Fruit fly (Drosophila melanogaster) whole organism, embryonic: Measurements from ENCODE around the gene HP1b.

Experiments
- Antp ChIP-seq: fragments of 200-800 bp; sonication (Bioruptor generic); optimal IDR thresholded peaks from 3 replicates; lab custom pipeline; 2016; ENCODE audit warnings: missing biosample characterization, missing genetic modification characterization
- CG10209 ChIP-seq: fragments of 200-800 bp; sonication (Bioruptor generic); optimal IDR thresholded peaks from 3 replicates; lab custom pipeline; 2017; ENCODE audit warnings: missing biosample characterization, mild to moderate bottlenecking, missing genetic modification characterization, missing genetic modification reagents
- CG10274 ChIP-seq: fragments of 200-800 bp; sonication (Bioruptor generic); optimal IDR thresholded peaks from 3 replicates; lab custom pipeline; 2017; ENCODE audit warnings: missing biosample characterization, mild to moderate bottlenecking, missing genetic modification characterization
- CG11085 ChIP-seq: fragments of 200-800 bp; sonication (Bioruptor generic); IDR thresholded peaks from 2 replicates; pipeline ENCODE4 v1.3.6; 2022; ENCODE audit warnings: missing biosample characterization, missing genetic modification characterization
- CG11723 ChIP-seq: fragments of 200-800 bp; sonication (Bioruptor generic); optimal IDR thresholded peaks from 2 replicates; lab custom pipeline; 2017; ENCODE audit warnings: missing biosample characterization, mild to moderate bottlenecking, missing genetic modification characterization
- CG15011 ChIP-seq: fragments of 200-800 bp; sonication (Bioruptor generic); optimal IDR thresholded peaks from 3 replicates; lab custom pipeline; 2018; ENCODE audit warnings: missing biosample characterization, mild to moderate bottlenecking, missing genetic modification characterization
- CG17328 ChIP-seq: fragments of 200-800 bp; sonication (Bioruptor generic); IDR thresholded peaks from 2 replicates; pipeline ENCODE4 v1.3.6; 2022; ENCODE audit warnings: missing biosample characterization, missing genetic modification characterization
- CG3065 ChIP-seq: fragments of 200-800 bp; sonication (Bioruptor generic); optimal IDR thresholded peaks from 2 replicates; lab custom pipeline; 2016; ENCODE audit warnings: missing biosample characterization, missing genetic modification characterization
- CG3163 ChIP-seq: fragments of 200-800 bp; sonication (Bioruptor generic); optimal IDR thresholded peaks from 3 replicates; lab custom pipeline; 2016; ENCODE audit warnings: missing biosample characterization, missing genetic modification characterization
- CG34422 ChIP-seq: fragments of 200-800 bp; sonication (Bioruptor generic); IDR thresholded peaks from 3 replicates; pipeline ENCODE4 v1.3.6; 2022; ENCODE audit warnings: missing biosample characterization, missing genetic modification characterization
- CG3847 ChIP-seq: fragments of 200-800 bp; sonication (Bioruptor generic); IDR thresholded peaks from 2 replicates; pipeline ENCODE4 v1.3.6; 2022; ENCODE audit warnings: missing biosample characterization, missing genetic modification characterization
- CG4404 ChIP-seq: fragments of 200-800 bp; sonication (Bioruptor generic); IDR thresholded peaks from 2 replicates; pipeline ENCODE4 v1.3.6; 2022; ENCODE audit warnings: missing biosample characterization, missing genetic modification characterization
- CG5245 ChIP-seq: fragments of 200-800 bp; sonication (Bioruptor generic); optimal IDR thresholded peaks from 3 replicates; lab custom pipeline; 2016; ENCODE audit warnings: missing biosample characterization, missing genetic modification characterization
- CG6791 ChIP-seq: fragments of 200-800 bp; sonication (Bioruptor generic); IDR thresholded peaks from 3 replicates; pipeline ENCODE4 v1.3.6; 2022; ENCODE audit warnings: missing biosample characterization, missing genetic modification characterization; ENCODE audit not compliant: partially characterized antibody
- CG7271 ChIP-seq: fragments of 200-800 bp; sonication (Bioruptor generic); optimal IDR thresholded peaks from 2 replicates; lab custom pipeline; 2018; ENCODE audit warnings: missing biosample characterization, mild to moderate bottlenecking, missing genetic modification characterization, moderate library complexity
- CG7372 ChIP-seq: fragments of 200-800 bp; sonication (Bioruptor generic); IDR thresholded peaks from 2 replicates; pipeline ENCODE4 v1.3.6; 2022; ENCODE audit warnings: missing biosample characterization, missing genetic modification characterization
- CG7839 ChIP-seq: fragments of 200-800 bp; sonication (Bioruptor generic); optimal IDR thresholded peaks from 3 replicates; lab custom pipeline; 2018; ENCODE audit warnings: missing biosample characterization, mild to moderate bottlenecking, missing genetic modification characterization, moderate library complexity
- CG8281 ChIP-seq: fragments of 200-800 bp; sonication (Bioruptor generic); optimal IDR thresholded peaks from 2 replicates; lab custom pipeline; 2018; ENCODE audit warnings: missing biosample characterization, mild to moderate bottlenecking, missing genetic modification characterization, moderate library complexity
- CG8359 ChIP-seq: fragments of 200-800 bp; sonication (Bioruptor generic); optimal IDR thresholded peaks from 2 replicates; lab custom pipeline; 2017; ENCODE audit warnings: missing biosample characterization, mild to moderate bottlenecking, missing genetic modification characterization, borderline replicate concordance
- CG9727 ChIP-seq: fragments of 200-800 bp; sonication (Bioruptor generic); optimal IDR thresholded peaks from 3 replicates; lab custom pipeline; 2017; ENCODE audit warnings: missing biosample characterization, mild to moderate bottlenecking, missing genetic modification characterization
- CTCF ChIP-seq: fragments of 200-800 bp; sonication (Bioruptor generic); optimal IDR thresholded peaks from 2 replicates; lab custom pipeline; 2017; ENCODE audit warnings: missing biosample characterization, mild to moderate bottlenecking, missing genetic modification characterization, moderate library complexity
- Drgx ChIP-seq: fragments of 200-800 bp; sonication (Bioruptor generic); IDR thresholded peaks from 2 replicates; pipeline ENCODE4 v1.3.6; 2022; ENCODE audit warnings: missing biosample characterization, missing genetic modification characterization
- E2f1 ChIP-seq: fragments of 200-800 bp; sonication (Bioruptor generic); IDR thresholded peaks from 2 replicates; pipeline ENCODE4 v1.3.6; 2022; ENCODE audit warnings: missing biosample characterization, missing genetic modification characterization
- HHEX ChIP-seq: fragments of 200-800 bp; sonication (Bioruptor generic); optimal IDR thresholded peaks from 3 replicates; lab custom pipeline; 2017; ENCODE audit warnings: missing biosample characterization, mild to moderate bottlenecking, missing genetic modification characterization, missing genetic modification reagents
- Hmr ChIP-seq: fragments of 200-800 bp; sonication (Bioruptor generic); optimal IDR thresholded peaks from 3 replicates; lab custom pipeline; 2017; ENCODE audit warnings: mild to moderate bottlenecking, missing biosample characterization, missing genetic modification reagents, missing genetic modification characterization
- NfI ChIP-seq: fragments of 200-800 bp; sonication (Bioruptor generic); optimal IDR thresholded peaks from 3 replicates; lab custom pipeline; 2018; ENCODE audit warnings: missing biosample characterization, mild to moderate bottlenecking, missing genetic modification characterization, moderate library complexity
- Oli ChIP-seq: fragments of 200-800 bp; sonication (Bioruptor generic); optimal IDR thresholded peaks from 2 replicates; lab custom pipeline; 2018; ENCODE audit warnings: missing biosample characterization, mild to moderate bottlenecking, missing genetic modification characterization, moderate library complexity
- Rfx ChIP-seq: fragments of 200-800 bp; sonication (Bioruptor generic); IDR thresholded peaks from 2 replicates; pipeline ENCODE4 v1.3.6; 2022; ENCODE audit warnings: missing biosample characterization, missing genetic modification characterization
- Side ChIP-seq: fragments of 200-800 bp; sonication (Bioruptor generic); optimal IDR thresholded peaks from 2 replicates; lab custom pipeline; 2016; ENCODE audit warnings: missing biosample characterization, missing genetic modification characterization
- Sox102F ChIP-seq: fragments of 200-800 bp; sonication (Bioruptor generic); optimal IDR thresholded peaks from 2 replicates; lab custom pipeline; 2018; ENCODE audit warnings: missing biosample characterization, mild to moderate bottlenecking, missing genetic modification characterization, moderate library complexity
- Spps ChIP-seq: fragments of 200-800 bp; sonication (Bioruptor generic); optimal IDR thresholded peaks from 2 replicates; lab custom pipeline; 2018; ENCODE audit warnings: missing biosample characterization, mild to moderate bottlenecking, missing genetic modification characterization
- Usf ChIP-seq: fragments of 200-800 bp; sonication (Bioruptor generic); optimal IDR thresholded peaks from 2 replicates; lab custom pipeline; 2017; ENCODE audit warnings: missing genotype, missing biosample characterization, missing genetic modification characterization
- ab ChIP-seq: fragments of 200-800 bp; sonication (Bioruptor generic); optimal IDR thresholded peaks from 2 replicates; lab custom pipeline; 2016; ENCODE audit warnings: missing biosample characterization, missing genetic modification characterization
- ap ChIP-seq: fragments of 200-800 bp; sonication (Bioruptor generic); IDR thresholded peaks from 2 replicates; pipeline ENCODE4 v1.3.6; 2022; ENCODE audit warnings: missing biosample characterization, missing genetic modification characterization
- ase ChIP-seq: fragments of 200-800 bp; sonication (Bioruptor generic); IDR thresholded peaks from 3 replicates; pipeline ENCODE4 v1.3.6; 2022; ENCODE audit warnings: missing biosample characterization, missing genetic modification characterization
- az2 ChIP-seq: fragments of 200-800 bp; sonication (Bioruptor generic); optimal IDR thresholded peaks from 3 replicates; lab custom pipeline; 2016; ENCODE audit warnings: missing biosample characterization, missing genetic modification characterization
- cas ChIP-seq: fragments of 200-800 bp; sonication (Bioruptor generic); IDR thresholded peaks from 2 replicates; pipeline ENCODE4 v1.3.6; 2022; ENCODE audit warnings: missing biosample characterization, missing genetic modification characterization
- chm ChIP-seq: fragments of 200-800 bp; sonication (Bioruptor generic); IDR thresholded peaks from 2 replicates; pipeline ENCODE4 v1.3.6; 2022; ENCODE audit warnings: missing biosample characterization, missing genetic modification characterization
- ewg ChIP-seq: fragments of 200-800 bp; sonication (Bioruptor generic); optimal IDR thresholded peaks from 3 replicates; lab custom pipeline; 2017; ENCODE audit warnings: mild to moderate bottlenecking, missing biosample characterization, missing genetic modification reagents, missing genetic modification characterization
- gfzf ChIP-seq: fragments of 200-800 bp; sonication (Bioruptor generic); optimal IDR thresholded peaks from 2 replicates; lab custom pipeline; 2016; ENCODE audit warnings: missing biosample characterization, mild to moderate bottlenecking, missing genetic modification characterization, moderate library complexity
- grn ChIP-seq: fragments of 200-800 bp; sonication (Bioruptor generic); optimal IDR thresholded peaks from 3 replicates; lab custom pipeline; 2017; ENCODE audit warnings: missing biosample characterization, missing genetic modification characterization
- ind ChIP-seq: fragments of 200-800 bp; sonication (Bioruptor generic); optimal IDR thresholded peaks from 3 replicates; lab custom pipeline; 2016; ENCODE audit warnings: missing biosample characterization, missing genetic modification characterization
- klu ChIP-seq: fragments of 200-800 bp; sonication (Bioruptor generic); IDR thresholded peaks from 2 replicates; pipeline ENCODE4 v1.3.6; 2022; ENCODE audit warnings: missing biosample characterization, missing genetic modification characterization
- nerfin-1 ChIP-seq: fragments of 200-800 bp; sonication (Bioruptor generic); optimal IDR thresholded peaks from 3 replicates; lab custom pipeline; 2019; ENCODE audit warnings: missing biosample characterization, mild to moderate bottlenecking, missing genetic modification characterization, moderate library complexity
- odd ChIP-seq: fragments of 200-800 bp; sonication (Bioruptor generic); optimal IDR thresholded peaks from 2 replicates; lab custom pipeline; 2017; ENCODE audit warnings: missing biosample characterization, mild to moderate bottlenecking, missing genetic modification characterization
- pan ChIP-seq, 4 experiments: fragments of >200 bp in 3 of 4; fragments of 200-800 bp in 1 of 4; sonication (Bioruptor generic) in 1 of 4; optimal IDR thresholded peaks in 3 of 4; IDR thresholded peaks in 1 of 4; 2 replicates each; pipeline versions ENCODE4 v1.3.6 to Lab custom; 2017 to 2022; ENCODE audit warnings: missing biosample characterization in 2 of 4, missing genetic modification characterization in 2 of 4, mixed read lengths in 1 of 4
- row ChIP-seq: fragments of 200-800 bp; sonication (Bioruptor generic); IDR thresholded peaks from 3 replicates; pipeline ENCODE4 v1.3.6; 2022; ENCODE audit warnings: missing biosample characterization, missing genetic modification characterization
- sisA ChIP-seq: fragments of 200-800 bp; sonication (Bioruptor generic); IDR thresholded peaks from 2 replicates; pipeline ENCODE4 v1.3.6; 2022; ENCODE audit warnings: missing biosample characterization, missing genetic modification characterization
- so ChIP-seq: fragments of 200-800 bp; sonication (Bioruptor generic); IDR thresholded peaks from 3 replicates; pipeline ENCODE4 v1.3.6; 2022; ENCODE audit warnings: missing biosample characterization, missing genetic modification characterization
- tgo ChIP-seq: fragments of 200-800 bp; sonication (Bioruptor generic); IDR thresholded peaks from 3 replicates; pipeline ENCODE4 v1.3.6; 2022; ENCODE audit warnings: missing biosample characterization, missing genetic modification characterization
- vvl ChIP-seq: fragments of 200-800 bp; sonication (Bioruptor generic); IDR thresholded peaks from 2 replicates; pipeline ENCODE4 v1.3.6; 2022; ENCODE audit warnings: missing biosample characterization, missing genetic modification characterization

Gene HP1b

dm6 chrX:9046986-9047385 is 33.9 kb upstream of the HP1b start (continued):
- TF ChIP-seq ewg (GFP tag; lab: Kevin White, UChicago) (peak; percentile 4), row (GFP tag; lab: Robert Waterston, UW) (peak; percentile 56; the same call in 2 of the 3 replicates), CG10209 (GFP tag; lab: Kevin White, UChicago) (no peak), CG3065 (GFP tag; lab: Kevin White, UChicago) (no peak), CG4404 (peak; percentile 36), CG6791 (GFP tag; lab: Robert Waterston, UW) (no peak), NfI (peak; percentile 18), Oli (tag; lab: Kevin White, UChicago) (peak; percentile 41), CG11085 (GFP tag; lab: Robert Waterston, UW) (no peak), CG7372 (GFP tag; lab: Robert Waterston, UW) (0 out of 2 replicates have a peak, but pooled peaks have one; percentile 9), CG3847 (peak; percentile 9; the same call in 1 of the 2 replicates), CG7839 (tag; lab: Kevin White, UChicago) (peak; percentile 45), grn (GFP tag; lab: Kevin White, UChicago) (no peak), cas (no peak), ind (GFP tag; lab: Kevin White, UChicago) (peak; percentile 25), so (GFP tag; lab: Robert Waterston, UW) (no peak), nerfin-1 (tag; lab: Kevin White, UChicago) (no peak), CG10274 (no peak), ab (no peak), CG5245 (GFP tag; lab: Kevin White, UChicago) (peak; percentile 8), klu (no peak), CG17328 (GFP tag; lab: Robert Waterston, UW) (0 out of 2 replicates have a peak, but pooled peaks have one; percentile 30), Usf (GFP tag; lab: Kevin White, UChicago) (no peak), chm (peak; percentile 35; the same call in 1 of the 2 replicates), CG34422 (GFP tag; lab: Robert Waterston, UW) (0 out of 3 replicates have a peak, but pooled peaks have one; percentile 26), CG8359 (GFP tag; lab: Kevin White, UChicago) (no peak), gfzf (GFP tag; lab: Kevin White, UChicago) (no peak), vvl (GFP tag; lab: Robert Waterston, UW) (peak; percentile 47; the same call in 1 of the 2 replicates), sisA (peak; percentile 47), E2f1 (GFP tag; lab: Robert Waterston, UW) (no peak), tgo (GFP tag; lab: Robert Waterston, UW) (peak; percentile 42; the same call in 2 of the 3 replicates), Antp (peak; percentile 31), CG3163 (no peak), CG9727 (GFP tag; lab: Kevin White, UChicago) (no peak), HHEX (GFP tag; lab: Kevin White, UChicago) (peak; percentile 26), CG7271 (tag; lab: Kevin White, UChicago) (no peak), Side (no peak), CG11723 (no peak), ap (GFP tag; lab: Robert Waterston, UW) (peak; percentile 57; the same call in 1 of the 2 replicates), Sox102F (GFP tag; lab: Kevin White, UChicago) (peak; percentile 40), Spps (tag; lab: Kevin White, UChicago) (no peak), odd (GFP tag; lab: Kevin White, UChicago) (no peak), CG15011 (GFP tag; lab: Kevin White, UChicago) (no peak), CG8281 (tag; lab: Kevin White, UChicago) (no peak), ase (0 out of 3 replicates have a peak, but pooled peaks have one; percentile 35), pan (optimal IDR thresholded peaks at IDR 0.05; lab: Kevin White, UChicago) (no peak), pan (GFP tag; optimal IDR thresholded peaks at IDR 0.05 in 1 of 2, IDR thresholded peaks at IDR 0.05 in 1 of 2) (peak in 1 of 2 experiments; percentile 46), az2 (GFP tag; lab: Kevin White, UChicago) (peak; percentile 32), Hmr (GFP tag; lab: Kevin White, UChicago) (peak; percentile 2), Rfx (GFP tag; lab: Robert Waterston, UW) (peak; percentile 64), CTCF (GFP tag; lab: Kevin White, UChicago) (no peak), Drgx (peak; percentile 84)
